Worm (Caenorhabditis elegans): Measurements from ENCODE around the gene F55G11.2.

The F55G11.2 gene

DNA sequence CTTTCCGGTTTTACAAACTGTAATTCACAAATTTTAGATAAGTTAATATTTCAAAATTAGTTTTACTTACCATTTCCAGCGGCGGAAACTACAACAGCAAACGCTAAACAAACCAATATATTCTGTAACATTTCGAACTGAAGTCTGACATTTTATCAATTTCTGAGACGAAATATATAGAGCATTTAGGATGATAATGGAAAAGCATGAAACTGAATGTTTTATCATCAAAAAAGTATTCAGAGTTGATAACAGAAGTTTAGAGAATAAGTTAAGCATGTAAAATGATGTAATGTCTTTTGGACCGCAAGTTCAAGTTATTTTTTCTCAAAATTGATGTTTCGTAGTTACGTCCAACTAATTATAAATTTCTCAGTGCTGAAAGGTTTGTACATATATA, at the start of gene F55G11.2:
F55G11.2 (minus strand) TSS at position 149 of the 400 bp plus-strand sequence.
- TF ChIP-seq unc-62 (GFP tag; optimal IDR thresholded peaks at IDR 0.05): no peak

DNA sequence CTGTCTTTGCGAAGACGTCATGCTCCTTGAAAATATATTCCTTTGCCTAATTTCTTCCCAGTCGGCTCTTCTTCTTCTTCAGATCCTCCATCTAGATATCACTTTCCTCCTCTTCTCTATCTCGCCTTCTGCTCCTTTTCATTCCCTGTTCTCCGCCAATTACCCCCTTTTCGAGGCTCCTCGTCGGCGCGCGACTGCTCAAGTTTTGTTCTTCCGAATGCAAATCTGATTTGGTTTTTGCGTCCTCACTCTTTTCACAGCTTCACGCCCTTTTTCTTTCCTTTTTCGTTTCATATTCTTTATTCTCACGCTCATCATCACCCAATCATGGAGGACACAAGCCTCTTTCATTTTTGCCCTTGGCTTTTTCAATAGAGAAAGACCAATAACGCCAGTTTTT, 47.7 kb upstream of the F55G11.2 start:
- TF ChIP-seq unc-62 (GFP tag; optimal IDR thresholded peaks at IDR 0.05): no peak

DNA sequence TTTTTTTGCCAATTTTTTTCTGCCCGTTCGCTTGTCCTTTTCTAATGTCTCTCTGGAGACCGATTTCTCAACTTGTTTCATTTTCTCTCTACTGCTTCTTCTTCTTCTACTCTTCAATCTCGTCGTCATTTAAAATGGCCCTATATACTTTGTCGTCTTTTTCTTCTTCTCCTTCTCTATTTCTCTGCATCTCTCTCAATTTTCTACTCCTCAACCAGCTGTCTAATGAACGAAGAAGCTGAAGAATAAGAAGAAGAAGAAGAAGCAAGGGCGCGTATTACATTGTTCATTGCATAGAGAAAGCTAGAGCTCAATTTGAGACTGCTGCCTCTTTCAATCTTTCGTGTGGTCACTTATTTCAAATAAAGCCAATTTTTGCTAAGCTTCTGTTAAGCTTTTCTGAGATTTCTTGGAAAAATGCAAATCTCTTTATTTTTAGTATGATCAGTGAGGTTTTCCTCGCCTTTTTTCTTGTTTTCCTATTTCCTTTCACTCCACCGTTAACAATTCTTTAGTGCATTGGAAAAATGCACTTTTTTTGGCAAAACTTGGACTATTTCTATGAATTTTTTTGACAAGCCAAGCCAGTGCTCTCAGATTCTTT, 46.8 kb upstream of the F55G11.2 start:
- TF ChIP-seq unc-62 (GFP tag; optimal IDR thresholded peaks at IDR 0.05): no peak

DNA sequence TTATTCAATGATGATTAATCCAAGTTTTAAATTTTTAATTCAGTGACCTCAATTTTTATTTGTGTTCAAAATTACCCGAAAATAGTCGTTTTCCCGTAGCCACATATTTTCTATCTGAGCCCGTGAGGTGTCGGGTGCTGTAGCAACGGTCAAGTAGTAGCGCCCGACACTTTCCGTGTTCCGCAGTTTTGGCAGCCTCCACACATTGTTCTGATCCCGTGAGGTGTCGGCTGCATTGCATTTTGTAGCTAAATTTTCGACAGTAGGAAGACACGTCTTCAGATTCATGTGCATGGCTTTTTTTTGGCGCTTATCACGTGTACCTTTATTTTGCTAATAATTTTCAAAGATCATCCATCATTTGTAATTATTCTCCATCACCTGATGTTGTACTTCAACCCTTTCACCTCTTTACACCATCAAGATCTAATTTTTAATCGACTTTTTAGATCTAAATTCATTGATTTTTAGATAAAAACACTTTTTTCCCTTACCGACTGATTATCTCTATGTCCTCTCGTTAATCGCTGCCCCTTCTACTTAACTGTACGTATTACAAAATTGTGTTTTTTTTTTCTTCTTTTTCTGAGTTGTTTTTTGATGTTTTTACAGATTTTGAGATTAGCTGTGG, 44.7 kb upstream of the F55G11.2 start:
- TF ChIP-seq unc-62 (GFP tag; optimal IDR thresholded peaks at IDR 0.05): no peak

DNA sequence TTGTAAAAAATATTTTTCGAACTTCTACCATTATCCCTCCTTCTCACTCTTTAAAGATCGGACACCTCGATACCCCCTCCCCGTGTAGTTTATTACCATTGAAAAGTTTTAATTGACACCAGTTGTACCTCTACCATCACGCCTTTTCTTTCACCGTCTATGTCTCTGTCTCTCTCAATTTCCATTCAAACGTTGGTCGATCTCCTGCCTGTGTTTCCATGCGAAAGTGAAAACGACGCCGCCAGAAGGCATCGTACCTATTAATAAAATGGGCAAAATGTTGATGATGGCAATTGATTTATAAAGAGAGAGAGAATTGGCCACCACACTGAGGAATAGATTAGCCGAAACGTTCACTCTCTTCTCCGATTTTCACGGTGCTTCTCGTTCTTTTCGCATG, 44.1 kb upstream of the F55G11.2 start:
- no peak for TF ChIP-seq unc-62 (GFP tag; optimal IDR thresholded peaks at IDR 0.05)

DNA sequence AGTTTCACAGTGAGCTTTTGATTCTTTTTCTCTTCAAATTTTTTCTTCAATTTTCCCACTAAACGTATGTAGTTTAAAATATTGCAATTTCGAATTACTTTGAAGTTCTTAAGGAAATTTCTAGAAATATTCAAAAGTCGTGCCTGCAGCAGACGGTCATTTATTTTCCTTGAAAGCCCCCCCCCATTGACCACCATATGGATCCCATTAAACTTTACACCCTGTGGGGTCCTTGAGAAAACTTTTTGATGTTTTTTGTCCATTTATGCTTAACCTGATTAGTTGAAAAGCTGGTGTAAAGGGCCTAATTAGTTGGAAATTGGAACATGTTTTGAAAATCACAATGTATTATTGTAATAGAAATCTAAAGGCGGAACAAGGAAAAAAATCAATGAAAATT, 40.4 kb upstream of the F55G11.2 start:
- no peak for TF ChIP-seq unc-62 (GFP tag; optimal IDR thresholded peaks at IDR 0.05)

DNA sequence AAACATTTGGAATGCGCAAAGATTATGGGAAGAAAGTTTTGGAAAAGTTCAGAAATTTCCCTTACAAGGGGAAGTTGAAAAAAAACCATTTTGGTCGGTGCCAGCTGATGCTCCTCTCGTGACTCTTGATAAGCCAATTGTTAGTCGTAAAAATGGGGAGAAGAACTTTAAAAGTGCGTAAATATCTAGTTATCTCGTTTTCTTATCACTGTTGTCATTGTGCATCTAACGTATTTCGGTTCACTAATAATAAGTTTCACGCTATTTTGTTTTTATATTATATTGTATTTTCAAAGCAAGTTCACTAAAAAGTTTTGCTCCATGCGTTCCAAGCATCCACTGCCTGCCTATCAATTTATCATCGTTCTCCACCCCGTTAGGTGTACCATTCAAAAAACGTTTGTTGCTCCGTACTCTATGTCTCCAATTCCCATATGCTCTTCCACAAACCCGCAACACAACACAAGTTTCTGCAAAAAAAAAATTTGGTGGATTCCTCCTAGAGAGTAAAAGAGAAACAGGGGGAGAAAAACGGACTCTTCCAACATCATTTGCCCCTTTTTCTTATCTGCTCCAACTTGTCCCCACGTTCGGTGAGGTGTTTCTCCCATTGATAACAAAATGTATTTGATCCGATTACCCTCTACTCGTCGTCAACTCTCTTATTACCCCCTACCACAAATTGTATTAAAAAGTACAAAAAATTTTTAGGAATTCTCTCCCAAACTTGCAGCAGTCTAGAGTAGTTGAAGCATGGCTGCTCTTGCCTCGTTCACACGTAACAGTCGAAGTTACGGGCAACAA, 39.5 kb upstream of the F55G11.2 start, which contains the start of gene mbk-2:
mbk-2 (plus strand) TSS at position 754 of the 804 bp plus-strand sequence.
- TF ChIP-seq unc-62 (GFP tag; optimal IDR thresholded peaks at IDR 0.05): no peak

DNA sequence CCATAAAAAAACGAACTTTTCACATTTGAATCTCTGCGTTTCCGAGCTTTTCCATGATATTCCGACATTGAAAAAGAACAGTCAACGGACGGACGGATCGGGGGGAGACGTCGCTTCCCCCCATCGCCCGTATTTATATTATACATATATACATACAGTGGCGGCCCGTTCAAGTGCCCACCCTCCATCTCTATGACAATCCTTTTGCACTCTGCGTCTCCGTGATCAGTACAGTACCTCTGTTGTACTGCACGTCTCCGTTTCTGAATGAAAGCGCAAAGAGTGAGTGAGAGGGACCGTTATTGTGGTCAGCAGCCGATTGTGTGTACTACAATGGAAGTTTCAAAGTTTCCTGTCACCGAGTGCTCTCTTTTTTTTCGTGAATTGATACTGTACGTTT, 30.0 kb upstream of the F55G11.2 start:
- no peak for TF ChIP-seq unc-62 (GFP tag; optimal IDR thresholded peaks at IDR 0.05)

DNA sequence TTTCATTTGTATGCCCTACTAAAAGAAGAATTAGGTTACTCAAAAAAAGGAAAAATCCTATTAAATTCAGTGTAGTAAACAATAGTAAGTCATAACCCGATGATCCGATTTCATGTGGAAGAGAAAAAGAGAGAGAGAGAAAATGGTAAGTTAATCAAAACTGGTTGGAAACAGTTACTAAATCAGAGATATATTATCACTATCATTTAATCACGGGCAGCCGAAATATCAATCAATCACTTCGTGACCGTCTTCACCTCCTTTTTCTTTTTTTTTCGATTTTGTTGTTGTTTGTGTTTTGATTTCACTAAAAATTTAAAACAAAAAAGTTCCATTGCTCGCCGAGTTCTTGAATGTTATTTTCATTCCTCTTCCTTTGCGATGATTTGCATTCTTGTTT, 28.5 kb upstream of the F55G11.2 start:
- no peak for TF ChIP-seq unc-62 (GFP tag; optimal IDR thresholded peaks at IDR 0.05)

DNA sequence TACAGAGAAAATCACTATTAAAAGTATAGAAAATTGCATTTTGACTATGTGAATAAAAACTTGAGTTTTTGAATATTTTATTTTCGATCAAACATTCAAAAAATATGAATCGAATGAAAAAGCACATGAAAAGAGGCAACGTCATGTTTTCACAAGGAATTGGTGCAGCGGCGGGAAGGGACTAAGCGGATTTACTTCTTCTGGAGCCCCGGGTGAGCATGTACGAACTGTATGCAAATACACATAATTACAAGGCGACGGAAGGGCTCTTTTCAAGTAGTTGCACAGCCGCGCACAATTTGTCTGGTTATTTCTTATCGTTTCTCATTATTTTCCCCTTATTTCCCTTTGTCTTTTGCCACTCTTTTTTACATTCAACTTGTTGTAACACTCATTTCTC, 26.8 kb upstream of the F55G11.2 start, which contains the start of gene K10D11.7:
K10D11.7 (minus strand) TSS at position 101 of the 400 bp plus-strand sequence.
- no peak for TF ChIP-seq unc-62 (GFP tag; optimal IDR thresholded peaks at IDR 0.05)

DNA sequence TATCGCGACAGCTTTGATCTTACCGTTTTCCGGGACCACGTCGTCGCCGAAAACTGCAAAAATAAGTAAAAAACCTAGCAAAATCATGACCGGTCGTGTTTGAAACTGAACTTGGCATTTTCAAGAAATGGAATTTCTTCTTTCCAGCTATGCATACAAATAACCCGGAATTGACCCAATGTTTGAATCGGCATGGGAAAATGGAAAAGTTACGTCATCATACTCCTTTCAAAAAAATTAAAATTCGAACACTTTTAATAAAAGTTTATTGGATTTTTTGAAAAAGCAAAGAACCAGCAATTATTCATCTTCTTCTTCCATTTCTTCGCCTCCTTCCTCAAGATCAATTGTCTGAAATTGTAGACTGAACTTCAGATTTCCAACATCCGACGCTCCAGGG, 25.3 kb upstream of the F55G11.2 start, which contains the start of gene K10D11.4:
K10D11.4 (minus strand) TSS at position 101 of the 400 bp plus-strand sequence.
- no peak for TF ChIP-seq unc-62 (GFP tag; optimal IDR thresholded peaks at IDR 0.05)

DNA sequence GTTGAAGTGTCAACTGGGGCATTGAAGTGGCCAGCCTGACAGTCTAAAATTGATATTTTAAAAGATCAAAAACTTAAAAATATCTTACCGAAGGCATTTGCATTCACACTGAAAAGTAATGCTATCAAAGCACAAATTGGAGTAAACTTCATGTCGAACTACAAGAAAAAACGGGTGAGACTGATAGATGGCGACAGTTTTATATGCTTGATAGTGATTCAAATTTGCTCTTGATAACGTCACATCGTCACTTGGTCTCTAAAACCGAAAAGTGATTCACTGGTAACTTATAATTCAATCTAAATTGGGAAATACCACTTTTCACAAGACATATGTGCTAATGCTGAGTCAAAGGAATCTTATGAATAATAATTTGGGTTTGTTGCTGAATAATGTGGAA, 22.5 kb upstream of the F55G11.2 start, which contains the start of gene K10D11.5:
K10D11.5 (minus strand) TSS at position 215 of the 400 bp plus-strand sequence.
- no peak for TF ChIP-seq unc-62 (GFP tag; optimal IDR thresholded peaks at IDR 0.05)

DNA sequence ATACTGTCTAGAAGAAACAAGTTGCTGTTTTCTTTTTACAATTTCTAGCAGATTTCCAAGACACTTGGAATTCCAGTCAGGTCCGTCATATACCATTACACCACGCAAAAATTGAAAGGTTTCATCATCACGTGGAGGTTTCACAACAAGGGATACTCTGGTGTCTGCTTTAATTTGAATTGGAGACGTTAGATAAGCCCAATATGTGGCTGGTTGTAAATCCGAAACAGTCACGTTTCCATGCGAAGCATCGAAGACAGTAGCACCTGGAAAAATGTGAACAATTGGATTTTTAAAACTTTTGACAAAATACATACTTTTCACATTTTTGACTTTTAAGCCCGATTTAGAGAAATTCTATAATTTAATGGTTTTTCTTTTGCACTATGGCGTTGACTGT, 21.5 kb upstream of the F55G11.2 start:
- TF ChIP-seq unc-62 (GFP tag; optimal IDR thresholded peaks at IDR 0.05): no peak

DNA sequence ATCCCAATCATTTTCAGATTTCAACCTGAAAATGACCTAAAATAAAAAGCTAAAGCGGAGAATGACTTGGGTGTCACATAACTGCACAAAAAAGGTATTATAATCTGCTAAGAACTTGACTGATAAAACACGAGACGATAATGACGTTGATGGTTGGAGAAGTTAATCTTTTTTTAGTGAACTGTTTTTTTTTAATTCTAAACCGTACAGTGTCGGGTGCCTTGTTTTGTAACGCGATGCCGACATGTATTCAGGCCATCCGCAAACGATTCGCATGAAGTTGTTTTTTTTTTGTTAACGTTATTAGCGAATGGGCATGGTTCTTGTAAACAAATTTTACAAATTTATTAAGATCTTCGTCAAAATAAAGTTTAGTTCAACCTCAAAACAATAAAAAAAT, 20.3 kb upstream of the F55G11.2 start, which contains the start of gene K10D11.6:
K10D11.6 (minus strand) TSS at position 101 of the 400 bp plus-strand sequence.
- no peak for TF ChIP-seq unc-62 (GFP tag; optimal IDR thresholded peaks at IDR 0.05)

DNA sequence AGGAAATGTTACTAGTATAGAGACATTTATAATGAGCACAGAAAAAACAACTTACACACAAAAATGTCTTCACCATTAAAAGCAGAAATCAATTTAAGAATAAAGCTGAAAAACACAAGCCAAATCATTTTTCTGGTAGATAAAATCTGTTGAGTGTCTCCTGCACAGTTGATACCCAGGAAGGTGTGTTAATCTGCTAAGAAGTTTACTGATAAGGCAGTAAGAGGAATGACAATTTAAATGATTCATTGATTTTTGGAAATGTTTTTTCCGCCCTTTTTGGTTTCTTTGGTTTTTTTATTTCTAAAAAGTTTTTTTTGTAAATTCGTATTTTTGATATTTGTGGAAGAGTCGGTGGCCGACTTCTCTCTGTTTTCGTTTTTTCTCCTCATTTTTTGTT, 16.9 kb upstream of the F55G11.2 start, which contains the start of gene K10D11.3:
K10D11.3 (minus strand) TSS at position 174 of the 400 bp plus-strand sequence.
- TF ChIP-seq unc-62 (GFP tag; optimal IDR thresholded peaks at IDR 0.05): no peak

DNA sequence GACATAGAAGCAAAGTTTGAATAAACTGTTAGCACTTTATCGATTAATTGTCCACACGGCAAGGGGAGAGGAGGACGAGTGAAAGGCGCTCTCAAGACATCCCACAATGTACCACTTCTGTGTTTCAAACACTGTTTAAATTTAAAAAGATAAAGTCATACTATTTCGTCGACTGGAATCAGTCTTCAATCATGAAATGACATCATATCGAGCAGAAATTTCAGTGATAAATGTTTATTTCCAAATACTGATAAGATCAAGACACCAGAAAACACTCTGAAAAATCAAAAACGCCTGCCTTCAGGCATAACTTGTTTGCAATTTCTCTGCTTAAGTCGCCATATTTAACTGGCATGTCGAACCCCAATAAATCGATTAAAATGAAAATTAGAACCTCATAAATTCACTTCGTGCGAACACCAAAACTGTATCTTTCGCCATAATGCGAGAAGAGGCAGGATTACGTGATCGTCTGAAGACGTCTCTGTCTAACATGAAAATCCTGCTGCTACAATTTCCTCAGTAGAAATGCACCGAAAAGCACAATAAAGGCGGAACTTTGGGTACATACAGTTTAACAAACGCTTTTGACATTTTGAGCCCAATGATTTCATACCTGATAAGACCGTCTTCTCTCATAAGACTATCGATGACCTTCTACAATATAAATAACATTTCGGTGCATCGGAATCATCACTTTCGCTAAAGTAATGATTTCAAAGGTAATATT, 9.4 kb upstream of the F55G11.2 start, which contains the start of gene K10D11.2:
K10D11.2 (plus strand) TSS at position 680 of the 730 bp plus-strand sequence.
- TF ChIP-seq unc-62 (GFP tag; optimal IDR thresholded peaks at IDR 0.05): no peak

Data from whole organism, dauer.